Fruit fly (Drosophila melanogaster) whole organism, embryonic: ENCODE results near the gene Moca-cyp.

Experiments
- Abd-B ChIP-seq: fragments of 200-800 bp; sonication (Bioruptor generic); optimal IDR thresholded peaks from 2 replicates; lab custom pipeline; 2018; ENCODE audit warnings: missing biosample characterization, mild to moderate bottlenecking, missing genetic modification characterization, moderate library complexity
- Awh ChIP-seq: fragments of 200-800 bp; sonication (Bioruptor generic); IDR thresholded peaks from 2 replicates; pipeline ENCODE4, ENCODE4 v1.3.6; 2022; ENCODE audit warnings: missing biosample characterization, missing genetic modification characterization
- B-H1 ChIP-seq: fragments of 200-800 bp; sonication (Bioruptor generic); IDR thresholded peaks from 3 replicates; pipeline ENCODE4 v1.3.6; 2022; ENCODE audit warnings: missing biosample characterization, missing genetic modification characterization
- CG11085 ChIP-seq: fragments of 200-800 bp; sonication (Bioruptor generic); IDR thresholded peaks from 2 replicates; pipeline ENCODE4 v1.3.6; 2022; ENCODE audit warnings: missing biosample characterization, missing genetic modification characterization
- CG11695 ChIP-seq: fragments of 200-800 bp; sonication (Bioruptor generic); IDR thresholded peaks from 3 replicates; pipeline ENCODE4 v1.3.6; 2022; ENCODE audit warnings: missing biosample characterization, missing genetic modification characterization
- CG11696 ChIP-seq: fragments of 200-800 bp; sonication (Bioruptor generic); IDR thresholded peaks from 2 replicates; pipeline ENCODE4 v1.3.6; 2022; ENCODE audit warnings: missing biosample characterization, missing genetic modification characterization
- CG12104 ChIP-seq: fragments of 200-800 bp; sonication (Bioruptor generic); optimal IDR thresholded peaks from 3 replicates; lab custom pipeline; 2016; ENCODE audit warnings: missing biosample characterization, missing genetic modification characterization
- CG14050 ChIP-seq: fragments of 200-800 bp; sonication (Bioruptor generic); IDR thresholded peaks from 3 replicates; pipeline ENCODE4 v1.3.6; 2022; ENCODE audit warnings: missing biosample characterization, missing genetic modification characterization
- CG14860 ChIP-seq: fragments of 200-800 bp; sonication (Bioruptor generic); IDR thresholded peaks from 3 replicates; pipeline ENCODE4 v1.3.6; 2022; ENCODE audit warnings: missing biosample characterization, missing genetic modification characterization; ENCODE audit not compliant: partially characterized antibody
- CG15011 ChIP-seq: fragments of 200-800 bp; sonication (Bioruptor generic); optimal IDR thresholded peaks from 3 replicates; lab custom pipeline; 2018; ENCODE audit warnings: missing biosample characterization, mild to moderate bottlenecking, missing genetic modification characterization
- CG1647 ChIP-seq: fragments of 200-800 bp; sonication (Bioruptor generic); optimal IDR thresholded peaks from 3 replicates; lab custom pipeline; 2016; ENCODE audit warnings: missing biosample characterization, missing genetic modification characterization
- CG16863 ChIP-seq: fragments of 200-800 bp; sonication (Bioruptor generic); optimal IDR thresholded peaks from 3 replicates; lab custom pipeline; 2016; ENCODE audit warnings: missing biosample characterization, missing genetic modification characterization
- CG17802 ChIP-seq: fragments of 200-800 bp; sonication (Bioruptor generic); optimal IDR thresholded peaks from 2 replicates; lab custom pipeline; 2018; ENCODE audit warnings: missing biosample characterization, mild to moderate bottlenecking, missing genetic modification characterization, moderate library complexity
- CG18476 ChIP-seq: fragments of 200-800 bp; sonication (Bioruptor generic); optimal IDR thresholded peaks from 2 replicates; lab custom pipeline; 2016; ENCODE audit warnings: missing biosample characterization, mild to moderate bottlenecking, missing genetic modification characterization
- CG18764 ChIP-seq: fragments of 200-800 bp; sonication (Bioruptor generic); optimal IDR thresholded peaks from 3 replicates; lab custom pipeline; 2016; ENCODE audit warnings: missing biosample characterization, missing genetic modification characterization
- CG2202 ChIP-seq: fragments of 200-800 bp; sonication (Bioruptor generic); optimal IDR thresholded peaks from 2 replicates; lab custom pipeline; 2018; ENCODE audit warnings: missing biosample characterization, mild to moderate bottlenecking, missing genetic modification characterization
- CG32772 ChIP-seq: fragments of 200-800 bp; sonication (Bioruptor generic); IDR thresholded peaks from 2 replicates; pipeline ENCODE4 v1.3.6; 2022; ENCODE audit warnings: missing biosample characterization, missing genetic modification characterization
- CG6813 ChIP-seq: fragments of 200-800 bp; sonication (Bioruptor generic); optimal IDR thresholded peaks from 2 replicates; lab custom pipeline; 2017; ENCODE audit warnings: missing biosample characterization, missing genetic modification characterization, mild to moderate bottlenecking, moderate library complexity, missing genetic modification reagents
- CG7357 ChIP-seq: fragments of 200-800 bp; sonication (Bioruptor generic); IDR thresholded peaks from 3 replicates; pipeline ENCODE4 v1.3.6; 2022; ENCODE audit warnings: missing biosample characterization, missing genetic modification characterization
- CG7928 ChIP-seq: fragments of 200-800 bp; sonication (Bioruptor generic); optimal IDR thresholded peaks from 2 replicates; lab custom pipeline; 2017; ENCODE audit warnings: missing biosample characterization, mild to moderate bottlenecking, missing genetic modification characterization
- D19B ChIP-seq: fragments of 200-800 bp; sonication (Bioruptor generic); optimal IDR thresholded peaks from 2 replicates; lab custom pipeline; 2017; ENCODE audit warnings: missing biosample characterization, mild to moderate bottlenecking, missing genetic modification characterization
- Dip2 ChIP-seq: fragments of 200-800 bp; sonication (Bioruptor generic); IDR thresholded peaks from 2 replicates; pipeline ENCODE4 v1.3.6; 2022; ENCODE audit warnings: missing biosample characterization, missing genetic modification characterization
- Ets65A ChIP-seq: fragments of 200-800 bp; sonication (Bioruptor generic); peaks from one replicate; lab custom pipeline; 2016; ENCODE audit warnings: missing biosample characterization, missing genetic modification characterization
- GATAe ChIP-seq: fragments of 200-800 bp; sonication (Bioruptor generic); conservative IDR thresholded peaks from 2 replicates; pipeline ENCODE4 v1.3.6; 2022; ENCODE audit warnings: missing biosample characterization, missing genetic modification characterization
- HHEX ChIP-seq: fragments of 200-800 bp; sonication (Bioruptor generic); optimal IDR thresholded peaks from 3 replicates; lab custom pipeline; 2017; ENCODE audit warnings: missing biosample characterization, mild to moderate bottlenecking, missing genetic modification characterization, missing genetic modification reagents
- Hr39 ChIP-seq: fragments of >200 bp; optimal IDR thresholded peaks from 2 replicates; lab custom pipeline; 2017
- Lhr ChIP-seq: fragments of 200-800 bp; sonication (Bioruptor generic); optimal IDR thresholded peaks from 3 replicates; lab custom pipeline; 2017; ENCODE audit warnings: mild to moderate bottlenecking, missing biosample characterization, missing genetic modification reagents, missing genetic modification characterization
- Mes4 ChIP-seq: fragments of 200-800 bp; sonication (Bioruptor generic); optimal IDR thresholded peaks from 2 replicates; lab custom pipeline; 2016; ENCODE audit warnings: missing biosample characterization, missing genetic modification characterization
- Optix ChIP-seq: fragments of 200-800 bp; sonication (Bioruptor generic); IDR thresholded peaks from 3 replicates; pipeline ENCODE4 v1.3.6; 2022; ENCODE audit warnings: missing biosample characterization, missing genetic modification characterization
- Poxn ChIP-seq: fragments of 200-800 bp; sonication (Bioruptor generic); IDR thresholded peaks from 2 replicates; pipeline ENCODE4 v1.3.6; 2022; ENCODE audit warnings: missing biosample characterization, missing genetic modification characterization
- Ptx1 ChIP-seq: fragments of 200-800 bp; sonication (Bioruptor generic); IDR thresholded peaks from 2 replicates; pipeline ENCODE4 v1.3.6; 2022; ENCODE audit warnings: missing biosample characterization, missing genetic modification characterization
- Sin3A ChIP-seq: fragments of >200 bp; optimal IDR thresholded peaks from 2 replicates; lab custom pipeline; 2018
- Taf1 ChIP-seq: fragments of 200-800 bp; sonication (Bioruptor generic); IDR thresholded peaks from 2 replicates; pipeline ENCODE4 v1.3.6; 2022; ENCODE audit warnings: missing biosample characterization, missing genetic modification characterization
- YL-1 ChIP-seq: fragments of 200-800 bp; sonication (Bioruptor generic); optimal IDR thresholded peaks from 3 replicates; lab custom pipeline; 2017; ENCODE audit warnings: missing biosample characterization, mild to moderate bottlenecking, missing genetic modification characterization
- ash1 ChIP-seq: fragments of 200-800 bp; sonication (Bioruptor generic); optimal IDR thresholded peaks from 2 replicates; lab custom pipeline; 2018; ENCODE audit warnings: missing biosample characterization, mild to moderate bottlenecking, missing genetic modification characterization
- az2 ChIP-seq: fragments of 200-800 bp; sonication (Bioruptor generic); optimal IDR thresholded peaks from 3 replicates; lab custom pipeline; 2016; ENCODE audit warnings: missing biosample characterization, missing genetic modification characterization
- bowl ChIP-seq: fragments of 200-800 bp; sonication (Bioruptor generic); IDR thresholded peaks from 2 replicates; pipeline ENCODE4 v1.3.6; 2022; ENCODE audit warnings: missing biosample characterization, missing genetic modification characterization
- chinmo ChIP-seq: fragments of 200-800 bp; sonication (Bioruptor generic); IDR thresholded peaks from 4 replicates; pipeline ENCODE4 v1.3.6; 2022; ENCODE audit warnings: missing biosample characterization, missing genetic modification characterization; ENCODE audit not compliant: partially characterized antibody
- danr ChIP-seq: fragments of 200-800 bp; sonication (Bioruptor generic); IDR thresholded peaks from 2 replicates; pipeline ENCODE4 v1.3.6; 2022; ENCODE audit warnings: missing biosample characterization, missing genetic modification characterization
- dati ChIP-seq: fragments of 200-800 bp; sonication (Bioruptor generic); IDR thresholded peaks from 2 replicates; pipeline ENCODE4 v1.3.6; 2022; ENCODE audit warnings: missing biosample characterization, missing genetic modification characterization
- dmrt11E ChIP-seq: fragments of 200-800 bp; sonication (Bioruptor generic); optimal IDR thresholded peaks from 3 replicates; lab custom pipeline; 2018; ENCODE audit warnings: missing biosample characterization, mild to moderate bottlenecking, missing genetic modification characterization, moderate library complexity
- dpn ChIP-seq, 2 experiments: fragments of 200-800 bp; sonication (Bioruptor generic); optimal IDR thresholded peaks; 3 replicates each; lab custom pipeline; 2016; ENCODE audit warnings: missing biosample characterization in 2 of 2, missing genetic modification characterization in 2 of 2
- gsb-n ChIP-seq: fragments of 200-800 bp; sonication (Bioruptor generic); optimal IDR thresholded peaks from 3 replicates; lab custom pipeline; 2018; ENCODE audit warnings: missing biosample characterization, mild to moderate bottlenecking, missing genetic modification characterization
- klu ChIP-seq: fragments of 200-800 bp; sonication (Bioruptor generic); IDR thresholded peaks from 2 replicates; pipeline ENCODE4 v1.3.6; 2022; ENCODE audit warnings: missing biosample characterization, missing genetic modification characterization
- lab ChIP-seq: fragments of 200-800 bp; sonication (Bioruptor generic); optimal IDR thresholded peaks from 3 replicates; lab custom pipeline; 2017; ENCODE audit warnings: missing biosample characterization, missing genetic modification characterization, mild to moderate bottlenecking, moderate library complexity, missing genetic modification reagents
- mam ChIP-seq: fragments of 200-800 bp; sonication (Bioruptor generic); optimal IDR thresholded peaks from 3 replicates; lab custom pipeline; 2016; ENCODE audit warnings: missing biosample characterization, missing genetic modification characterization
- sima ChIP-seq: fragments of 200-800 bp; sonication (Bioruptor generic); optimal IDR thresholded peaks from 2 replicates; lab custom pipeline; 2016; ENCODE audit warnings: missing biosample characterization, missing genetic modification characterization
- trem ChIP-seq: fragments of 200-800 bp; optimal IDR thresholded peaks from 3 replicates; lab custom pipeline; 2019; ENCODE audit warnings: missing biosample characterization, mild to moderate bottlenecking, missing genetic modification characterization, moderate library complexity
- unc-4 ChIP-seq: fragments of 200-800 bp; sonication (Bioruptor generic); IDR thresholded peaks from 2 replicates; pipeline ENCODE4 v1.3.6; 2022; ENCODE audit warnings: missing biosample characterization, missing genetic modification characterization; ENCODE audit not compliant: partially characterized antibody

Gene Moca-cyp

DNA sequence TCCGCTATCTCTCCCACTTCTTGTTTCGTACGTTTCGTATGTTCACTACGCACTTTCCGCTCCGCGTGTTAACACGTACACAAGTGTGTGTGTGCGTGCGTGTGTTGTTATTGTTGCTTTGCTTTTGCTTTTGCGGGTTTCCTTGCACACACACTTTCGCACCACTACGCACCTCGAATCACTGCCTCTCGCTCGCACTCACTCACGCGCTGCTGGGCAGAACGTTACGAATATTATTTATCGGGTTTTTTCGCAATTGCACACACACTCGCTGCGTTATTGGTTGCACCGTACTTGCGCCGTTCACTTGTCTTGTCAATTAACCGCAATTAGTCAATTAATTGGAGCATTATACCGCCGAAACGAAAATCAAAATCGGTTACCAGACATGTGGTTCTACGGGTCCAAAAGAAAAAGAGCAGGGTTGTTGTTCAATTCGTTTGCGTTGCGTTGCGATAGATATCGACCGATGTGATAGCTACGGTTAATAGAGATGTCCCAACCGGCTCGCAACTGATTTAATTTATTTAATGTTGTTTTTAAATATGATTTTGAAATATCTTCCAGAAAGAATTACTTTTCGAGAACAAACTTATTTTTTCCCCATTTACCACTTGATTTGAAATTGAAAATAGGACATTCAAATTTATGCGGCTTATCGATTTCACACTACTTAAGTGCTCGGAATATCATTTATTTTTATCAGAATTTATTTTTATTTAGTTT, 3.9 kb upstream of the Moca-cyp start, which contains the start of gene larp (continued):
- TF ChIP-seq dmrt11E (tag; lab: Kevin White, UChicago) (peak; percentile 60), Hr39 (no peak), Lhr (peak; percentile 30), HHEX (GFP tag; lab: Kevin White, UChicago) (no peak), YL-1 (peak; percentile 73), CG7928 (GFP tag; lab: Kevin White, UChicago) (peak; percentile 16), CG1647 (GFP tag; lab: Kevin White, UChicago) (peak; percentile 51), dati (no peak), B-H1 (GFP tag; lab: Robert Waterston, UW) (peak; percentile 68), Mes4 (peak; percentile 23), mam (peak; percentile 77), danr (GFP tag; lab: Robert Waterston, UW) (no peak), chinmo (GFP tag; lab: Robert Waterston, UW) (peak; percentile 53; the same call in 2 of the 4 replicates), Sin3A (peak; percentile 63), CG11085 (GFP tag; lab: Robert Waterston, UW) (peak; percentile 73), dpn (GFP tag; optimal IDR thresholded peaks at IDR 0.05; lab: Kevin White, UChicago) (peak; percentile 74 to 78), CG16863 (GFP tag; lab: Kevin White, UChicago) (peak; percentile 40), CG2202 (peak; percentile 12), CG17802 (tag; lab: Kevin White, UChicago) (peak; percentile 50), Ets65A (GFP tag; lab: Kevin White, UChicago) (peak; percentile 95), Dip2 (GFP tag; lab: Robert Waterston, UW) (no peak), unc-4 (GFP tag; lab: Robert Waterston, UW) (peak; percentile 84), GATAe (no peak), CG14050 (GFP tag; lab: Robert Waterston, UW) (no peak; the same call in 2 of the 3 replicates), Ptx1 (GFP tag; lab: Robert Waterston, UW) (peak; percentile 76), Poxn (GFP tag; lab: Robert Waterston, UW) (0 out of 2 replicates have a peak, but pooled peaks have one; percentile 51), gsb-n (peak; percentile 28), CG7357 (peak; percentile 54; the same call in 1 of the 3 replicates), CG12104 (GFP tag; lab: Kevin White, UChicago) (peak; percentile 19), Taf1 (GFP tag; lab: Robert Waterston, UW) (peak; percentile 46; the same call in 1 of the 2 replicates), ash1 (GFP tag; lab: Kevin White, UChicago) (no peak), klu (peak; percentile 14; the same call in 1 of the 2 replicates), CG6813 (peak; percentile 13), trem (peak; percentile 86), CG18476 (GFP tag; lab: Kevin White, UChicago) (peak; percentile 36), Abd-B (peak; percentile 63), Awh (peak; percentile 53), D19B (peak; percentile 25), Optix (GFP tag; lab: Robert Waterston, UW) (peak; percentile 66; the same call in 2 of the 3 replicates), CG18764 (GFP tag; lab: Kevin White, UChicago) (peak; percentile 37), CG11696 (GFP tag; lab: Robert Waterston, UW) (peak; percentile 30; the same call in 1 of the 2 replicates), CG11695 (GFP tag; lab: Robert Waterston, UW) (peak; percentile 50; the same call in 1 of the 3 replicates), CG32772 (GFP tag; lab: Robert Waterston, UW) (peak; percentile 60; the same call in 1 of the 2 replicates), bowl (GFP tag; lab: Robert Waterston, UW) (no peak), lab (GFP tag; lab: Kevin White, UChicago) (peak; percentile 51), CG15011 (GFP tag; lab: Kevin White, UChicago) (no peak), sima (GFP tag; lab: Kevin White, UChicago) (no peak), CG14860 (GFP tag; lab: Robert Waterston, UW) (peak; percentile 87), az2 (peak; percentile 66)
